Worm (Caenorhabditis elegans) whole organism, L4 larva: ENCODE data around the gene pms-2.
A peak's percentile ranks its signal among the peaks of the same experiment; 100 is the strongest.

Source experiments
- D1046.2 ChIP-seq: fragments of 200-800 bp; sonication (Bioruptor generic); IDR thresholded peaks from 2 replicates; pipeline ENCODE4 v1.3.6; 2022; ENCODE audit warnings: missing genetic modification characterization, missing compliant biosample characterization
- F26F4.8 ChIP-seq: fragments of 200-800 bp; sonication (Bioruptor generic); conservative IDR thresholded peaks from 2 replicates; pipeline ENCODE4 v1.3.6; 2022; ENCODE audit warnings: missing genetic modification characterization, missing compliant biosample characterization
- F49E8.2 ChIP-seq: sonication (generic microtip); optimal IDR thresholded peaks from 2 replicates; lab custom pipeline; 2016; ENCODE audit warnings: missing compliant biosample characterization, mild to moderate bottlenecking, missing genetic modification characterization, borderline replicate concordance
- R02D3.7 ChIP-seq: fragments of 150-350 bp; sonication (generic microtip); optimal IDR thresholded peaks from 3 replicates; lab custom pipeline; 2014; ENCODE audit warnings: missing biosample characterization, missing genetic modification characterization
- Y48G9A.11 ChIP-seq: fragments of 200-800 bp; sonication (Bioruptor generic); IDR thresholded peaks from 2 replicates; pipeline ENCODE4 v1.3.6; 2022; ENCODE audit warnings: missing genetic modification reagents, missing genetic modification characterization, missing compliant biosample characterization
- Y75B8A.6 ChIP-seq: fragments of 200-800 bp; sonication (Bioruptor generic); IDR thresholded peaks from 2 replicates; pipeline ENCODE4 v1.3.6; 2022; ENCODE audit warnings: missing genetic modification reagents, missing genetic modification characterization, missing compliant biosample characterization
- ZK546.5 ChIP-seq, 2 experiments: sonication (generic microtip); optimal IDR thresholded peaks; 2 replicates each; lab custom pipeline; 2017; ENCODE audit warnings: missing biosample characterization in 2 of 2, missing genetic modification characterization in 2 of 2
- aha-1 ChIP-seq: fragments of 150-350 bp; peaks from one replicate; lab custom pipeline; 2014; ENCODE audit warnings: missing biosample characterization, missing genetic modification characterization
- aly-2 ChIP-seq: sonication (generic microtip); optimal IDR thresholded peaks from 2 replicates; lab custom pipeline; 2018; ENCODE audit warnings: missing biosample characterization, missing genetic modification characterization
- ama-1 ChIP-seq: fragments of 150-350 bp; optimal IDR thresholded peaks from 2 replicates; lab custom pipeline; 2014; ENCODE audit warnings: inconsistent platforms, mixed read lengths
- attf-4 ChIP-seq: sonication (generic microtip); optimal IDR thresholded peaks from 3 replicates; lab custom pipeline; 2017; ENCODE audit warnings: missing biosample characterization, missing genetic modification characterization
- ceh-32 ChIP-seq: sonication (generic microtip); optimal IDR thresholded peaks from 2 replicates; lab custom pipeline; 2016; ENCODE audit warnings: mild to moderate bottlenecking, missing genetic modification characterization, missing compliant biosample characterization; ENCODE audit not compliant: poor library complexity
- ceh-82 ChIP-seq: sonication (generic microtip); optimal IDR thresholded peaks from 2 replicates; lab custom pipeline; 2017; ENCODE audit warnings: missing biosample characterization, missing genetic modification characterization
- daf-12 ChIP-seq: fragments of 150-350 bp; optimal IDR thresholded peaks from 2 replicates; lab custom pipeline; 2014; ENCODE audit warnings: missing biosample characterization, missing genetic modification reagents, missing genetic modification characterization
- dmd-8 ChIP-seq: fragments of 200-800 bp; sonication (Bioruptor generic); IDR thresholded peaks from 2 replicates; pipeline ENCODE4 v1.3.6; 2022; ENCODE audit warnings: missing genetic modification characterization, missing compliant biosample characterization
- hif-1 ChIP-seq, 2 experiments: sonication (generic microtip); optimal IDR thresholded peaks; 2 replicates each; lab custom pipeline; 2016 to 2017; ENCODE audit warnings: missing compliant biosample characterization in 2 of 2, missing genetic modification characterization in 2 of 2, missing genetic modification reagents in 2 of 2, missing genotype in 2 of 2, mild to moderate bottlenecking in 1 of 2
- hmg-1.1 ChIP-seq: fragments of 200-800 bp; sonication (Bioruptor generic); IDR thresholded peaks from 2 replicates; pipeline ENCODE4 v1.3.6; 2022; ENCODE audit warnings: missing genetic modification reagents, missing genetic modification characterization, missing compliant biosample characterization
- lim-7 ChIP-seq: fragments of 200-800 bp; sonication (Bioruptor generic); IDR thresholded peaks from 2 replicates; pipeline ENCODE4 v1.3.6; 2022; ENCODE audit warnings: missing genetic modification characterization, missing compliant biosample characterization
- lin-15B ChIP-seq: fragments of 150-350 bp; sonication (generic microtip); optimal IDR thresholded peaks from 3 replicates; lab custom pipeline; 2014; ENCODE audit warnings: missing biosample characterization, missing genetic modification characterization
- lin-39 ChIP-seq: fragments of 150-350 bp; optimal IDR thresholded peaks from 2 replicates; lab custom pipeline; 2014; ENCODE audit warnings: missing biosample characterization, missing genetic modification reagents, missing genetic modification characterization
- madf-9 ChIP-seq: fragments of 200-800 bp; sonication (Bioruptor generic); conservative IDR thresholded peaks from 2 replicates; pipeline ENCODE4 v1.3.6; 2022; ENCODE audit warnings: missing genetic modification reagents, missing genetic modification characterization, missing compliant biosample characterization
- mdl-1 ChIP-seq, 2 experiments: fragments of 150-350 bp in 1 of 2; sonication (generic microtip) in 1 of 2; optimal IDR thresholded peaks; 2 replicates each; lab custom pipeline; 2014 to 2017; ENCODE audit warnings: missing biosample characterization in 2 of 2, missing genetic modification characterization in 2 of 2
- mxl-3 ChIP-seq: fragments of 200-800 bp; sonication (Bioruptor generic); optimal IDR thresholded peaks from 2 replicates; lab custom pipeline; 2018; ENCODE audit warnings: mild to moderate bottlenecking, missing genetic modification characterization, missing compliant biosample characterization
- nhr-11 ChIP-seq: fragments of 150-350 bp; optimal IDR thresholded peaks from 2 replicates; lab custom pipeline; 2014; ENCODE audit warnings: missing biosample characterization, missing genetic modification characterization
- nhr-111 ChIP-seq: fragments of 200-800 bp; sonication (Bioruptor generic); optimal IDR thresholded peaks from 2 replicates; lab custom pipeline; 2018; ENCODE audit warnings: mild to moderate bottlenecking, missing genetic modification characterization, missing compliant biosample characterization
- nhr-77 ChIP-seq: fragments of 150-350 bp; optimal IDR thresholded peaks from 2 replicates; lab custom pipeline; 2014; ENCODE audit warnings: missing biosample characterization, missing genetic modification characterization
- pha-4 ChIP-seq, 2 experiments: fragments of 150-350 bp in 1 of 2; fragments of 200-800 bp in 1 of 2; sonication (Bioruptor generic) in 1 of 2; IDR thresholded peaks in 1 of 2; optimal IDR thresholded peaks in 1 of 2; 2 replicates each; pipeline versions ENCODE4 v1.3.6 to Lab custom; 2014 to 2022; ENCODE audit warnings: missing genetic modification characterization in 2 of 2, missing genetic modification reagents in 2 of 2, missing biosample characterization in 1 of 2, missing compliant biosample characterization in 1 of 2
- pqm-1 ChIP-seq: sonication (generic microtip); optimal IDR thresholded peaks from 2 replicates; lab custom pipeline; 2017; ENCODE audit warnings: missing biosample characterization, missing genetic modification characterization
- saeg-2 ChIP-seq: fragments of 200-800 bp; sonication (Bioruptor generic); IDR thresholded peaks from 2 replicates; pipeline ENCODE4 v1.3.6; 2022; ENCODE audit warnings: missing genetic modification reagents, missing genetic modification characterization, missing compliant biosample characterization
- snpc-1.2 ChIP-seq: fragments of 200-800 bp; sonication (Bioruptor generic); IDR thresholded peaks from 2 replicates; pipeline ENCODE4 v1.3.6; 2022; ENCODE audit warnings: missing genetic modification reagents, missing genetic modification characterization, missing compliant biosample characterization
- snpc-4 ChIP-seq: fragments of 150-350 bp; optimal IDR thresholded peaks from 2 replicates; lab custom pipeline; 2014; ENCODE audit warnings: missing biosample characterization, missing genetic modification characterization
- spr-3 ChIP-seq: fragments of 200-800 bp; sonication (Bioruptor generic); optimal IDR thresholded peaks from 2 replicates; lab custom pipeline; 2018; ENCODE audit warnings: mild to moderate bottlenecking, missing genetic modification characterization, missing compliant biosample characterization
- unc-130 ChIP-seq: sonication (generic microtip); optimal IDR thresholded peaks from 2 replicates; lab custom pipeline; 2016; ENCODE audit warnings: missing genetic modification reagents, missing genetic modification characterization, missing compliant biosample characterization
- unc-62 ChIP-seq, 3 experiments: fragments of 150-350 bp in 1 of 3; sonication (generic microtip); optimal IDR thresholded peaks in 2 of 3; peaks in 1 of 3; 1 replicate in 1 of 3; 2 replicates in 2 of 3; lab custom pipeline; 2014 to 2017; ENCODE audit warnings: missing biosample characterization in 3 of 3, missing genetic modification characterization in 3 of 3, missing genetic modification reagents in 3 of 3, missing genotype in 1 of 3
- ztf-7 ChIP-seq: fragments of 150-350 bp; optimal IDR thresholded peaks from 2 replicates; lab custom pipeline; 2014; ENCODE audit warnings: missing biosample characterization, missing genetic modification characterization

Gene pms-2

ce11 chrV:11600800-11601199, 30.4 kb upstream of the pms-2 start, which contains the start of gene F35B12.9:
Gene F35B12.9, plus strand, starts transcription at chrV:11601171.
- TF ChIP-seq unc-62 (GFP tag; optimal IDR thresholded peaks at IDR 0.05 in 1 of 2; lab: Kevin White, UChicago) (peak in 1 of 2 experiments; percentile 18), unc-62 (tag; optimal IDR thresholded peaks at IDR 0.05; lab: Kevin White, UChicago) (no peak), nhr-111 (GFP tag; lab: Kevin White, UChicago) (no peak), aha-1 (peak; percentile 94), hmg-1.1 (no peak)

ce11 chrV:11598807-11599206, 28.4 kb upstream of the pms-2 start, which contains the start of gene srx-84:
Gene srx-84, plus strand, starts transcription at chrV:11599107.
- TF ChIP-seq pqm-1 (tag; lab: Kevin White, UChicago): no peak
- TF ChIP-seq ceh-82 (tag; lab: Kevin White, UChicago): no peak
- no peak for TF ChIP-seq lin-39 (tag; lab: Kevin White, UChicago)
- no peak for TF ChIP-seq nhr-77
- no peak for TF ChIP-seq aly-2 (tag; lab: Kevin White, UChicago)
- no peak for TF ChIP-seq lim-7 (GFP tag; lab: Robert Waterston, UW)
- no peak for TF ChIP-seq Y75B8A.6 (GFP tag; lab: Robert Waterston, UW)
- TF ChIP-seq mdl-1 (tag; optimal IDR thresholded peaks at IDR 0.05; lab: Kevin White, UChicago): no peak
- no peak for TF ChIP-seq F26F4.8
- TF ChIP-seq hif-1 (tag; optimal IDR thresholded peaks at IDR 0.05; lab: Kevin White, UChicago): no peak
- no peak for TF ChIP-seq ztf-7 (tag; lab: Kevin White, UChicago)
- TF ChIP-seq snpc-1.2 (GFP tag; lab: Robert Waterston, UW): no peak

DNA sequence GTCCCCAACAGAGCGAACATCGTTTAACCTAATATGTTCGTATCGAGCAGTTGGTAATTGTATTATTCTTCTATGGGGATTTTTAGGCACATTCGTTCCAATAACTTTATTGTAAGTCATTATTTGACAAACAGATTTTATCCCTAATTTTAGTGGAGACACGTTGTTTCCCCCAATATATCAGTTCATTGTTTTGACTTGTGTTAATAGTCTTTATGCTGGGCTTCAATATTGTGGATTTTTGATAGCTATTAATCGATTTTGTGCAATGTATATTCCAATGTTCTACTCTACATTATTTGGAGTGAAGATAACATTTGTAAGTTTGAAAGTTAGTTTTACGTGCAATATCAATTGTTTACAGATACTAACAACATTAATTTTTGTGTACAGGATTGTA, 23.5 kb upstream of the pms-2 start:
- TF ChIP-seq ceh-32 (tag; lab: Kevin White, UChicago): no peak
- TF ChIP-seq unc-62 (GFP tag; optimal IDR thresholded peaks at IDR 0.05 in 1 of 2; lab: Kevin White, UChicago): peak in 1 of 2 experiments; percentile 94
- TF ChIP-seq unc-62 (tag; optimal IDR thresholded peaks at IDR 0.05; lab: Kevin White, UChicago): no peak
- no peak for TF ChIP-seq madf-9 (GFP tag; lab: Robert Waterston, UW)
- no peak for TF ChIP-seq nhr-11
- TF ChIP-seq ama-1: no peak

DNA sequence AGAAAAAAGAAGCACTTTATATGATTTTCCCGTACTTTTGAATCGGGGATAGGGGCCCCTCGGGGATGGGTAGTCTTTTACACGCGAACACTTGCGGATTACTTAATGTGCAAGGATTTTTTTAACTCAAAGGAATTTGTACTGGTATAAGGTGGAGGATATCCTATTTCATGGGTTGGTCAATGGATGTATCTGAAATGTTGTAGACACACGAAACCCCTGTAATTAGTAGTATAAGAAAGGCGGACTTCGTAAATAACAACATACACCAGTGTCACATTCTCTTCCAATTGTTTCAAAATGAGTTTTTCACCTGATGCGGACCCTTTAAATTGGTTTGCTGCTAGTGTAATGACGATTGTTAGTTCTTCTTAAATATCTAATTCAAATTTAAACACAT, 23.0 kb upstream of the pms-2 start, which contains the start of gene srx-80:
Gene srx-80, plus strand, starts transcription at position 301 of the 400 bp plus-strand sequence.
- no peak for TF ChIP-seq dmd-8
- TF ChIP-seq aly-2 (tag; lab: Kevin White, UChicago): no peak
- TF ChIP-seq, all 104 proteins: peak for 0

DNA sequence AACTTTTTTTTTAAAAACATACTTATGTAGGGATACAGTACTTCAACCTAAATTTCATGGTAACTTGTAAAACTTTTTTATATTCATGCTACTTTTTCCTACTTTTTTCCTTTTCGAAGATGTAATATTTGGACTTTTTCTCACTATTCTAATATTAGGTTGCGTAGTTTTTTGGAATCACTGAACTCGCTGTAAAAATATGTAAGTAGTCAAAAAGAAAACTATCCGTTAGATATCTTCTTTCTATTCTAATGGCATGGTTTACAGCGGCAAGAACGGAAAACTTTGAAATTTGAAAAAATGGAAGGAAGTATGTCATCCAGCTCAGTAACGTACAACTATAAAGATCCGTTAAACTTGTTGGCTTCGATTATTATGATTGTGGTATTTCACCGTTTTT, 19.0 kb upstream of the pms-2 start, which contains the start of gene srx-82:
Gene srx-82, plus strand, starts transcription at position 301 of the 400 bp plus-strand sequence.
- TF ChIP-seq D1046.2 (GFP tag; lab: Robert Waterston, UW): no peak
- TF ChIP-seq spr-3 (GFP tag; lab: Kevin White, UChicago): no peak
- TF ChIP-seq R02D3.7 (tag; lab: Kevin White, UChicago): no peak
- TF ChIP-seq lin-15B (tag; lab: Kevin White, UChicago): no peak
- no peak for TF ChIP-seq Y48G9A.11 (GFP tag; lab: Robert Waterston, UW)
- no peak for TF ChIP-seq aha-1

DNA sequence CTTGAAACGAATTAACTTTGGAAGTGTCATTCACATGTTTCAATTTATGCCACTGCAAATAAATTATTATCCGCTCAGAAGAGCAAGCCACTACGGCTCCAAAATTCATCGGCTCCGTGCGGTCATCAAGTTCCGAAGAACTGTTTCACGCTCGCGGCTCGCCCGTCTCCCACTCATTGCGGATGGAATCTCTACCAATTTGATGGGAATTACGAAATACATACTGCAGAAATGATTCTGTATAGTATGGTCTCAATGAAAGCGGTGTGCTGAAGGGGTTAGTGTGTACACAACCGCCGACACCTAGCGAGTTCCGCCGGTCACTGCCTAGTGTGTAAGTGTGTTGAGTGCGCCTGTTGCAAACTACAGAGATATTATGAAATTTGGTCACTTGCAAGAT, 14.7 kb upstream of the pms-2 start:
- TF ChIP-seq unc-130: no peak
- peak; percentile 36 for TF ChIP-seq mxl-3 (GFP tag; lab: Kevin White, UChicago)
- peak; percentile 73 for TF ChIP-seq F49E8.2 (tag; lab: Kevin White, UChicago)
- TF ChIP-seq pha-4 (GFP tag; IDR thresholded peaks at IDR 0.05; lab: Robert Waterston, UW): 0 out of 2 replicates have a peak, but pooled peaks have one; percentile 34
- TF ChIP-seq pha-4 (tag; optimal IDR thresholded peaks at IDR 0.05; lab: Kevin White, UChicago): no peak
- no peak for TF ChIP-seq ZK546.5 (tag; optimal IDR thresholded peaks at IDR 0.05; lab: Kevin White, UChicago)
- peak; percentile 2 for TF ChIP-seq ztf-7 (tag; lab: Kevin White, UChicago)
- TF ChIP-seq snpc-4 (tag; lab: Kevin White, UChicago): peak; percentile 83
- TF ChIP-seq attf-4 (tag; lab: Kevin White, UChicago): no peak
- no peak for TF ChIP-seq daf-12 (tag; lab: Kevin White, UChicago)
- 0 out of 2 replicates have a peak, but pooled peaks have one; percentile 25 for TF ChIP-seq saeg-2 (GFP tag; lab: Robert Waterston, UW)
